Fruit fly (Drosophila melanogaster) whole organism, prepupa: ENCODE results near the gene CG13898.
A peak's percentile ranks its signal among the peaks of the same experiment; 100 is the strongest.

ENCODE experiments used
- Blimp-1 ChIP-seq: fragments of 200-800 bp; sonication (Bioruptor generic); optimal IDR thresholded peaks from 3 replicates; lab custom pipeline; 2017; ENCODE audit warnings: missing biosample characterization, missing genetic modification characterization, mild to moderate bottlenecking, moderate library complexity, missing genetic modification reagents
- CG11294 ChIP-seq: fragments of 200-800 bp; sonication (Bioruptor generic); IDR thresholded peaks from 2 replicates; pipeline ENCODE4 v1.3.6; 2022; ENCODE audit warnings: missing biosample characterization, missing genetic modification characterization
- CG11902 ChIP-seq: fragments of 200-800 bp; sonication (Bioruptor generic); optimal IDR thresholded peaks from 3 replicates; lab custom pipeline; 2016; ENCODE audit warnings: missing biosample characterization, missing genetic modification characterization
- CG15336 ChIP-seq: fragments of 200-800 bp; sonication (Bioruptor generic); IDR thresholded peaks from 2 replicates; pipeline ENCODE4 v1.3.6; 2022; ENCODE audit warnings: missing biosample characterization, missing genetic modification characterization
- CG1621 ChIP-seq: fragments of 200-800 bp; sonication (Bioruptor generic); optimal IDR thresholded peaks from 3 replicates; lab custom pipeline; 2018; ENCODE audit warnings: missing biosample characterization, mild to moderate bottlenecking, missing genetic modification characterization
- CG16779 ChIP-seq: fragments of 200-800 bp; sonication (Bioruptor generic); optimal IDR thresholded peaks from 3 replicates; lab custom pipeline; 2017; ENCODE audit warnings: missing biosample characterization, mild to moderate bottlenecking, missing genetic modification characterization
- CG31627 ChIP-seq: fragments of 200-800 bp; sonication (Bioruptor generic); optimal IDR thresholded peaks from 3 replicates; lab custom pipeline; 2016; ENCODE audit warnings: missing biosample characterization, missing genetic modification characterization
- CG32006 ChIP-seq: fragments of 200-800 bp; sonication (Bioruptor generic); optimal IDR thresholded peaks from 3 replicates; lab custom pipeline; 2017; ENCODE audit warnings: missing biosample characterization, mild to moderate bottlenecking, missing genetic modification characterization
- CG34406 ChIP-seq: fragments of 200-800 bp; sonication (Bioruptor generic); optimal IDR thresholded peaks from 3 replicates; lab custom pipeline; 2016; ENCODE audit warnings: missing biosample characterization, missing genetic modification characterization
- CG3919 ChIP-seq: fragments of 200-800 bp; sonication (Bioruptor generic); optimal IDR thresholded peaks from 3 replicates; lab custom pipeline; 2016; ENCODE audit warnings: missing biosample characterization, missing genetic modification characterization
- CG6163 ChIP-seq: fragments of 200-800 bp; sonication (Bioruptor generic); IDR thresholded peaks from 3 replicates; pipeline ENCODE4 v1.3.6; 2022; ENCODE audit warnings: missing biosample characterization, missing genetic modification characterization
- CG6276 ChIP-seq: fragments of 200-800 bp; sonication (Bioruptor generic); optimal IDR thresholded peaks from 2 replicates; lab custom pipeline; 2017; ENCODE audit warnings: missing biosample characterization, mild to moderate bottlenecking, missing genetic modification characterization
- CG6792 ChIP-seq: fragments of 200-800 bp; sonication (Bioruptor generic); optimal IDR thresholded peaks from 3 replicates; lab custom pipeline; 2016; ENCODE audit warnings: missing biosample characterization, missing genetic modification characterization
- CG6808 ChIP-seq: fragments of 200-800 bp; sonication (Bioruptor generic); optimal IDR thresholded peaks from 3 replicates; lab custom pipeline; 2017; ENCODE audit warnings: missing biosample characterization, missing genetic modification characterization, mild to moderate bottlenecking, moderate library complexity, missing genetic modification reagents
- CG6854 ChIP-seq: fragments of 200-800 bp; sonication (Bioruptor generic); optimal IDR thresholded peaks from 2 replicates; lab custom pipeline; 2017; ENCODE audit warnings: missing biosample characterization, mild to moderate bottlenecking, missing genetic modification characterization
- CG7368 ChIP-seq: fragments of 200-800 bp; sonication (Bioruptor generic); optimal IDR thresholded peaks from 3 replicates; lab custom pipeline; 2016; ENCODE audit warnings: missing biosample characterization, missing genetic modification characterization
- CG8119 ChIP-seq: fragments of 200-800 bp; sonication (Bioruptor generic); IDR thresholded peaks from 3 replicates; pipeline ENCODE4 v1.3.6; 2022; ENCODE audit warnings: missing biosample characterization, missing genetic modification characterization
- CG8632 ChIP-seq: fragments of 200-800 bp; sonication (Bioruptor generic); optimal IDR thresholded peaks from 3 replicates; lab custom pipeline; 2016; ENCODE audit warnings: missing biosample characterization, missing genetic modification characterization
- CG9139 ChIP-seq: fragments of 200-800 bp; sonication (Bioruptor generic); optimal IDR thresholded peaks from 3 replicates; lab custom pipeline; 2017; ENCODE audit warnings: missing biosample characterization, mild to moderate bottlenecking, missing genetic modification characterization
- Eip75B ChIP-seq: fragments of 200-800 bp; sonication (Bioruptor generic); optimal IDR thresholded peaks from 3 replicates; lab custom pipeline; 2016; ENCODE audit warnings: missing biosample characterization, missing genetic modification characterization
- Eip78C ChIP-seq: fragments of 200-800 bp; sonication (Bioruptor generic); peaks from one replicate; lab custom pipeline; 2016; ENCODE audit warnings: missing biosample characterization, missing genetic modification characterization
- Eip93F ChIP-seq: fragments of 200-800 bp; sonication (Bioruptor generic); optimal IDR thresholded peaks from 2 replicates; lab custom pipeline; 2016; ENCODE audit warnings: missing biosample characterization, mild to moderate bottlenecking, missing genetic modification characterization
- Ets21C ChIP-seq: fragments of 200-800 bp; sonication (Bioruptor generic); optimal IDR thresholded peaks from 3 replicates; lab custom pipeline; 2016; ENCODE audit warnings: missing biosample characterization, missing genetic modification characterization
- Ets96B ChIP-seq: fragments of 200-800 bp; optimal IDR thresholded peaks from 2 replicates; lab custom pipeline; 2019; ENCODE audit warnings: missing biosample characterization, mild to moderate bottlenecking, missing genetic modification characterization, moderate library complexity
- Hr38 ChIP-seq: sonication (Bioruptor generic); optimal IDR thresholded peaks from 2 replicates; lab custom pipeline; 2016; ENCODE audit warnings: missing biosample characterization, missing genetic modification characterization
- Hr39 ChIP-seq: fragments of 200-800 bp; sonication (Bioruptor generic); optimal IDR thresholded peaks from 2 replicates; lab custom pipeline; 2016; ENCODE audit warnings: missing biosample characterization, missing genetic modification characterization
- Hr4 ChIP-seq: fragments of 200-800 bp; sonication (Bioruptor generic); optimal IDR thresholded peaks from 3 replicates; lab custom pipeline; 2016; ENCODE audit warnings: missing biosample characterization, missing genetic modification characterization
- Lpt ChIP-seq: fragments of 200-800 bp; sonication (Bioruptor generic); optimal IDR thresholded peaks from 3 replicates; lab custom pipeline; 2016; ENCODE audit warnings: missing biosample characterization, missing genetic modification characterization
- Met ChIP-seq: fragments of 200-800 bp; sonication (Bioruptor generic); optimal IDR thresholded peaks from 3 replicates; lab custom pipeline; 2016; ENCODE audit warnings: missing biosample characterization, missing genetic modification characterization
- OdsH ChIP-seq: fragments of 200-800 bp; sonication (Bioruptor generic); optimal IDR thresholded peaks from 3 replicates; lab custom pipeline; 2016; ENCODE audit warnings: missing biosample characterization, missing genetic modification characterization
- Smox ChIP-seq: fragments of 200-800 bp; sonication (Bioruptor generic); optimal IDR thresholded peaks from 3 replicates; lab custom pipeline; 2016; ENCODE audit warnings: missing biosample characterization, missing genetic modification characterization
- Sox102F ChIP-seq: fragments of 200-800 bp; sonication (Bioruptor generic); optimal IDR thresholded peaks from 2 replicates; lab custom pipeline; 2016; ENCODE audit warnings: missing biosample characterization, mild to moderate bottlenecking, missing genetic modification characterization
- achi ChIP-seq: fragments of 200-800 bp; sonication (Bioruptor generic); optimal IDR thresholded peaks from 3 replicates; lab custom pipeline; 2016; ENCODE audit warnings: missing biosample characterization, missing genetic modification characterization
- acj6 ChIP-seq: fragments of 200-800 bp; sonication (Bioruptor generic); optimal IDR thresholded peaks from 3 replicates; lab custom pipeline; 2016; ENCODE audit warnings: missing biosample characterization, missing genetic modification characterization
- cyc ChIP-seq: fragments of 200-800 bp; sonication (Bioruptor generic); optimal IDR thresholded peaks from 3 replicates; lab custom pipeline; 2016; ENCODE audit warnings: missing biosample characterization, missing genetic modification characterization
- dac ChIP-seq: fragments of 200-800 bp; sonication (Bioruptor generic); optimal IDR thresholded peaks from 2 replicates; lab custom pipeline; 2017; ENCODE audit warnings: missing biosample characterization, mild to moderate bottlenecking, missing genetic modification characterization
- dsx ChIP-seq: fragments of 200-800 bp; optimal IDR thresholded peaks from 3 replicates; lab custom pipeline; 2019; ENCODE audit warnings: missing biosample characterization, mild to moderate bottlenecking, missing genetic modification characterization, moderate library complexity; ENCODE audit not compliant: poor library complexity, severe bottlenecking
- esn ChIP-seq: fragments of 200-800 bp; sonication (Bioruptor generic); optimal IDR thresholded peaks from 2 replicates; lab custom pipeline; 2016; ENCODE audit warnings: missing biosample characterization, mild to moderate bottlenecking, missing genetic modification characterization, moderate library complexity
- fd85E ChIP-seq: fragments of 200-800 bp; sonication (Bioruptor generic); optimal IDR thresholded peaks from 3 replicates; lab custom pipeline; 2016; ENCODE audit warnings: missing biosample characterization, missing genetic modification characterization
- lz ChIP-seq: fragments of 200-800 bp; sonication (Bioruptor generic); optimal IDR thresholded peaks from 3 replicates; lab custom pipeline; 2016; ENCODE audit warnings: missing biosample characterization, missing genetic modification characterization
- net ChIP-seq: fragments of 200-800 bp; sonication (Bioruptor generic); optimal IDR thresholded peaks from 3 replicates; lab custom pipeline; 2016; ENCODE audit warnings: missing biosample characterization, missing genetic modification characterization
- pdm3 ChIP-seq: fragments of 200-800 bp; sonication (Bioruptor generic); optimal IDR thresholded peaks from 3 replicates; lab custom pipeline; 2016; ENCODE audit warnings: missing biosample characterization, missing genetic modification characterization
- salr ChIP-seq, 2 experiments: fragments of 200-800 bp; sonication (Bioruptor generic); optimal IDR thresholded peaks; 3 replicates each; lab custom pipeline; 2016 to 2018; ENCODE audit warnings: missing biosample characterization in 2 of 2, missing genetic modification characterization in 2 of 2, mild to moderate bottlenecking in 1 of 2
- spab ChIP-seq: fragments of 200-800 bp; sonication (Bioruptor generic); optimal IDR thresholded peaks from 2 replicates; lab custom pipeline; 2017; ENCODE audit warnings: missing biosample characterization, mild to moderate bottlenecking, missing genetic modification characterization, missing genetic modification reagents
- ss ChIP-seq, 2 experiments: fragments of 200-800 bp; sonication (Bioruptor generic); optimal IDR thresholded peaks; 2 replicates in 1 of 2; 3 replicates in 1 of 2; lab custom pipeline; 2017 to 2018; ENCODE audit warnings: mild to moderate bottlenecking in 2 of 2, missing biosample characterization in 2 of 2, missing genetic modification characterization in 2 of 2, moderate library complexity in 1 of 2
- svp ChIP-seq: fragments of 200-800 bp; sonication (Bioruptor generic); peaks from one replicate; lab custom pipeline; 2016; ENCODE audit warnings: missing biosample characterization, missing genetic modification characterization
- topi ChIP-seq: fragments of 200-800 bp; sonication (Bioruptor generic); optimal IDR thresholded peaks from 3 replicates; lab custom pipeline; 2016; ENCODE audit warnings: missing biosample characterization, missing genetic modification characterization
- vri ChIP-seq: fragments of 200-800 bp; sonication (Bioruptor generic); optimal IDR thresholded peaks from 3 replicates; lab custom pipeline; 2016; ENCODE audit warnings: missing biosample characterization, mild to moderate bottlenecking, missing genetic modification characterization

Gene CG13898

DNA sequence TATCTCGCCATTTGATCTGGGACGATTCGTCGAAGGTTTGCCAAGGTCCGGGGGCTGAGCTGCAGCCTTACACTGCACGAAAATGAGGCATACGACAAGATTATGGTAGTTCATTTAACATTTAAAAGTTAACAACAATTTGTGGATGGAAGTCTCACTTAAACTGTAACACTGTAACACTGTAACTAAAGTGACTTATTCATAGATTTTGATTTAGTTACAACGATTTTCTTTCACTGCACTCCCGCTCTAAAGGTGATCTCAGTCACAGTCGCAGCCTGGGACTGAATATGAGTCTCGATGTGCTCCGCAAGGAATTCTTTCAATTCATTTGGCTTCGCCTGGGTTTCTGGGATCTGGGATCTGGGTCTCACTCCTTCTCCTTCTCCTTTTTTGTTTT is 43.6 kb downstream of the CG13898 start (continued):
- peak; percentile 36; the same call in 1 of the 2 replicates for TF ChIP-seq CG11294
- TF ChIP-seq CG6276 (GFP tag; lab: Kevin White, UChicago), result peak; percentile 25
- TF ChIP-seq CG32006 (GFP tag; lab: Kevin White, UChicago), result peak; percentile 56
- no peak for TF ChIP-seq Hr38 (GFP tag; lab: Kevin White, UChicago)
- TF ChIP-seq net, result peak; percentile 26
- peak in 1 of 2 experiments; percentile 27 for TF ChIP-seq ss (GFP tag; optimal IDR thresholded peaks at IDR 0.05; lab: Kevin White, UChicago)
- TF ChIP-seq CG6808 (GFP tag; lab: Kevin White, UChicago), result peak; percentile 76
- TF ChIP-seq acj6 (GFP tag; lab: Kevin White, UChicago), result peak; percentile 67
- TF ChIP-seq CG1621 (tag; lab: Kevin White, UChicago), result peak; percentile 79
- TF ChIP-seq CG6792 (GFP tag; lab: Kevin White, UChicago), result peak; percentile 76
- TF ChIP-seq OdsH, result peak; percentile 53
- peak; percentile 86 for TF ChIP-seq achi (GFP tag; lab: Kevin White, UChicago)
- peak; percentile 74 for TF ChIP-seq spab (GFP tag; lab: Kevin White, UChicago)
- peak; percentile 62 for TF ChIP-seq CG8119 (GFP tag; lab: Robert Waterston, UW)
- peak; percentile 88 for TF ChIP-seq Hr39 (GFP tag; lab: Kevin White, UChicago)
- TF ChIP-seq salr (GFP tag; optimal IDR thresholded peaks at IDR 0.05; lab: Kevin White, UChicago), result peak in 1 of 2 experiments; percentile 38
- peak; percentile 65 for TF ChIP-seq CG7368 (GFP tag; lab: Kevin White, UChicago)
- TF ChIP-seq lz (GFP tag; lab: Kevin White, UChicago), result peak; percentile 95
- TF ChIP-seq dsx (GFP tag; lab: Kevin White, UChicago), result peak; percentile 59
- TF ChIP-seq Ets21C (GFP tag; lab: Kevin White, UChicago), result peak; percentile 82

DNA sequence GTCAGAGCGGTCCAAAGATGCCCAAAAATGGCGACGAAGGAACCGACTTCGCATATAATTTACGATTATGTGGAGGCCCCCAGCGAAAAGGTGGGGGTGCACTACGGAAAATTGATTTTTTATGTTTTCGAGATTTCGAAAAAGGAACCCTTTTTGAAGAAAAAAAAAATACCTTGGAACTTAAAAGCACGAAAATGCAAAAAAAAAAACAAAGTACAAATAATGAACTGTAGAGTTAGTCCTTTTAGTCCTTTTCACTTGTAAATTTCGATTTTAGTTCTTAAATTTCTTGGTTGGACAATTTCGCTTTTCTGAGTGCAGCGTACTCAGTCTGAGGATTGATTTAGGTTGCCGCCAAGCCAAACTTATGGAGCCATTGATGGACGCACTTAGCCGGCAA is 45.3 kb downstream of the CG13898 start:
- TF ChIP-seq Hr4 (GFP tag; lab: Kevin White, UChicago) (peak; percentile 19), acj6 (GFP tag; lab: Kevin White, UChicago) (peak; percentile 20), Met (GFP tag; lab: Kevin White, UChicago) (peak; percentile 77), pdm3 (GFP tag; lab: Kevin White, UChicago) (peak; percentile 2), salr (GFP tag; optimal IDR thresholded peaks at IDR 0.05; lab: Kevin White, UChicago) (no peak), CG9139 (no peak), dac (GFP tag; lab: Kevin White, UChicago) (no peak), Ets96B (tag; lab: Kevin White, UChicago) (no peak), CG16779 (tag; lab: Kevin White, UChicago) (no peak), CG1621 (tag; lab: Kevin White, UChicago) (no peak), Hr38 (GFP tag; lab: Kevin White, UChicago) (no peak), CG7368 (GFP tag; lab: Kevin White, UChicago) (no peak), Eip75B (GFP tag; lab: Kevin White, UChicago) (peak; percentile 40), vri (GFP tag; lab: Kevin White, UChicago) (peak; percentile 55), Eip93F (no peak), lz (GFP tag; lab: Kevin White, UChicago) (peak; percentile 63), CG6792 (GFP tag; lab: Kevin White, UChicago) (peak; percentile 38), CG8632 (GFP tag; lab: Kevin White, UChicago) (peak; percentile 17), esn (GFP tag; lab: Kevin White, UChicago) (peak; percentile 73), achi (GFP tag; lab: Kevin White, UChicago) (peak; percentile 27), Eip78C (GFP tag; lab: Kevin White, UChicago) (peak; percentile 60), Smox (GFP tag; lab: Kevin White, UChicago) (peak; percentile 58), Lpt (no peak), svp (GFP tag; lab: Kevin White, UChicago) (peak; percentile 83), CG15336 (peak; percentile 41), Ets21C (GFP tag; lab: Kevin White, UChicago) (peak; percentile 37), topi (GFP tag; lab: Kevin White, UChicago) (peak; percentile 62), cyc (GFP tag; lab: Kevin White, UChicago) (peak; percentile 54), Sox102F (GFP tag; lab: Kevin White, UChicago) (peak; percentile 72), Blimp-1 (GFP tag; lab: Kevin White, UChicago) (no peak), CG11902 (peak; percentile 23), CG6854 (GFP tag; lab: Kevin White, UChicago) (no peak), CG3919 (GFP tag; lab: Kevin White, UChicago) (peak; percentile 32), CG34406 (peak; percentile 27), Hr39 (GFP tag; lab: Kevin White, UChicago) (peak; percentile 65), CG6163 (GFP tag; lab: Robert Waterston, UW) (peak; percentile 28; the same call in 1 of the 3 replicates), OdsH (peak; percentile 39), CG31627 (GFP tag; lab: Kevin White, UChicago) (peak; percentile 41), fd85E (no peak)
